Fruit fly (Drosophila melanogaster): Measurements from ENCODE around the gene ovo.

Gene ovo

dm6 chrX:5084146-5085085 is 36.3 kb downstream of the ovo start, which contains the start of gene CG32767 (continued):
- TF ChIP-seq BtbVII (GFP tag; optimal IDR thresholded peaks at IDR 0.05) = no peak
- no peak for TF ChIP-seq CG1832 (GFP tag; optimal IDR thresholded peaks at IDR 0.05)
- TF ChIP-seq so (GFP tag; IDR thresholded peaks at IDR 0.05) = 0 out of 3 replicates have a peak, but pooled peaks have one; percentile 17
- TF ChIP-seq CG31365 (tag; optimal IDR thresholded peaks at IDR 0.05) = peak; percentile 26
- TF ChIP-seq CG11456 (GFP tag; IDR thresholded peaks at IDR 0.05) = no peak
- peak; percentile 44 for TF ChIP-seq CoRest (tag; optimal IDR thresholded peaks at IDR 0.05)
- TF ChIP-seq chinmo (GFP tag; IDR thresholded peaks at IDR 0.05; ENCODE audit: partially characterized antibody) = peak; percentile 63; the same call in 1 of the 4 replicates
- peak in 1 of 2 experiments; percentile 26 for TF ChIP-seq Pdp1 (GFP tag; optimal IDR thresholded peaks at IDR 0.05)
- TF ChIP-seq CG9609 (GFP tag; optimal IDR thresholded peaks at IDR 0.05) = no peak
- TF ChIP-seq zf30C (GFP tag; optimal IDR thresholded peaks at IDR 0.05) = peak; percentile 63
- peak; percentile 34 for TF ChIP-seq Sox102F (GFP tag; optimal IDR thresholded peaks at IDR 0.05)
- TF ChIP-seq otp (GFP tag; IDR thresholded peaks at IDR 0.05) = no peak
- TF ChIP-seq CG18599 (GFP tag; optimal IDR thresholded peaks at IDR 0.05) = peak; percentile 41
- TF ChIP-seq wek (GFP tag; optimal IDR thresholded peaks at IDR 0.05) = peak; percentile 20
- TF ChIP-seq CG8388 (GFP tag; optimal IDR thresholded peaks at IDR 0.05) = peak; percentile 7
- no peak for TF ChIP-seq croc (GFP tag; conservative IDR thresholded peaks at IDR 0.05)
- peak; percentile 24 for TF ChIP-seq CG12744 (GFP tag; optimal IDR thresholded peaks at IDR 0.05)
- peak; percentile 35 for TF ChIP-seq Fer1 (GFP tag; optimal IDR thresholded peaks at IDR 0.05)
- no peak for TF ChIP-seq ranshi (GFP tag; IDR thresholded peaks at IDR 0.05)
- TF ChIP-seq dysf (GFP tag; IDR thresholded peaks at IDR 0.05) = peak; percentile 41; the same call in 1 of the 3 replicates
- no peak for TF ChIP-seq Ravus (GFP tag; IDR thresholded peaks at IDR 0.05)
- TF ChIP-seq Fer2 (tag; optimal IDR thresholded peaks at IDR 0.05) = no peak
- no peak for TF ChIP-seq prd (optimal IDR thresholded peaks at IDR 0.05)
- TF ChIP-seq prd (GFP tag; IDR thresholded peaks at IDR 0.05) = 0 out of 3 replicates have a peak, but pooled peaks have one; percentile 13
- no peak for TF ChIP-seq CG17612 (GFP tag; IDR thresholded peaks at IDR 0.05)
- peak; percentile 24 for TF ChIP-seq Fer3 (tag; optimal IDR thresholded peaks at IDR 0.05)
- peak; percentile 38 for TF ChIP-seq CG2120 (GFP tag; optimal IDR thresholded peaks at IDR 0.05)
- peak; percentile 79 for TF ChIP-seq CG4617 (GFP tag; optimal IDR thresholded peaks at IDR 0.05; ENCODE audit: borderline replicate concordance)
- no peak for TF ChIP-seq CG1024 (GFP tag; IDR thresholded peaks at IDR 0.05)
- peak; percentile 45 for TF ChIP-seq CG11398 (GFP tag; optimal IDR thresholded peaks at IDR 0.05)
- TF ChIP-seq CG10431 (GFP tag; optimal IDR thresholded peaks at IDR 0.05) = no peak
- TF ChIP-seq CG18262 (tag; optimal IDR thresholded peaks at IDR 0.05) = peak; percentile 15
- no peak for TF ChIP-seq pros (GFP tag; optimal IDR thresholded peaks at IDR 0.05)
- peak; percentile 85 for TF ChIP-seq gfzf (GFP tag; optimal IDR thresholded peaks at IDR 0.05)
- peak; percentile 40 for TF ChIP-seq CG3281 (GFP tag; optimal IDR thresholded peaks at IDR 0.05)
- TF ChIP-seq Xbp1 (GFP tag; optimal IDR thresholded peaks at IDR 0.05) = peak; percentile 27
- peak; percentile 86 for TF ChIP-seq Dll (GFP tag; IDR thresholded peaks at IDR 0.05; ENCODE audit: partially characterized antibody)
- TF ChIP-seq TFAM (GFP tag; optimal IDR thresholded peaks at IDR 0.05) = peak; percentile 3
- TF ChIP-seq CG5953 (GFP tag; IDR thresholded peaks at IDR 0.05) = no peak
- TF ChIP-seq Aef1 (GFP tag; IDR thresholded peaks at IDR 0.05) = 0 out of 3 replicates have a peak, but pooled peaks have one; percentile 14
- TF ChIP-seq caup (GFP tag; optimal IDR thresholded peaks at IDR 0.05; ENCODE audit: severe bottlenecking) = no peak
- peak; percentile 2 for TF ChIP-seq tx (GFP tag; optimal IDR thresholded peaks at IDR 0.05)
- peak; percentile 57 for TF ChIP-seq gro (GFP tag; optimal IDR thresholded peaks at IDR 0.05)
- no peak for TF ChIP-seq onecut (GFP tag; IDR thresholded peaks at IDR 0.05)
- peak; percentile 93 for TF ChIP-seq CG16813 (GFP tag; IDR thresholded peaks at IDR 0.05; ENCODE audit: partially characterized antibody)
- no peak for TF ChIP-seq CG9437 (GFP tag; optimal IDR thresholded peaks at IDR 0.05)
- peak; percentile 1 for TF ChIP-seq CG8944 (GFP tag; optimal IDR thresholded peaks at IDR 0.05)

Data from whole organism, embryonic.